Fruit fly (Drosophila melanogaster) whole organism, pupa: Measurements from ENCODE around the gene CG7420.

Experiments
- CG10348 ChIP-seq: fragments of 200-800 bp; sonication (Bioruptor generic); IDR thresholded peaks from 2 replicates; pipeline ENCODE4 v1.3.6; 2022; ENCODE audit warnings: missing biosample characterization, missing genetic modification characterization
- CG12605 ChIP-seq: fragments of 200-800 bp; sonication (Bioruptor generic); IDR thresholded peaks from 2 replicates; pipeline ENCODE4 v1.3.6; 2022; ENCODE audit warnings: missing biosample characterization, missing genetic modification characterization
- CG13204 ChIP-seq: fragments of 200-800 bp; sonication (Bioruptor generic); optimal IDR thresholded peaks from 2 replicates; lab custom pipeline; 2018; ENCODE audit warnings: missing biosample characterization, mild to moderate bottlenecking, missing genetic modification characterization, moderate library complexity
- CG14655 ChIP-seq: fragments of 200-800 bp; sonication (Bioruptor generic); optimal IDR thresholded peaks from 3 replicates; lab custom pipeline; 2017; ENCODE audit warnings: mild to moderate bottlenecking, missing biosample characterization, missing genetic modification reagents, missing genetic modification characterization
- CG15710 ChIP-seq: fragments of 200-800 bp; sonication (Bioruptor generic); optimal IDR thresholded peaks from 2 replicates; lab custom pipeline; 2018; ENCODE audit warnings: missing biosample characterization, mild to moderate bottlenecking, missing genetic modification characterization, moderate library complexity
- CG17806 ChIP-seq: fragments of 200-800 bp; sonication (Bioruptor generic); optimal IDR thresholded peaks from 2 replicates; lab custom pipeline; 2018; ENCODE audit warnings: missing biosample characterization, mild to moderate bottlenecking, missing genetic modification characterization, moderate library complexity
- CG32121 ChIP-seq: fragments of 200-800 bp; sonication (Bioruptor generic); IDR thresholded peaks from 2 replicates; pipeline ENCODE4 v1.3.6; 2022; ENCODE audit warnings: missing biosample characterization, missing genetic modification characterization
- CG34367 ChIP-seq: fragments of 200-800 bp; sonication (Bioruptor generic); optimal IDR thresholded peaks from 2 replicates; lab custom pipeline; 2018; ENCODE audit warnings: missing biosample characterization, mild to moderate bottlenecking, missing genetic modification characterization
- CG4496 ChIP-seq: fragments of 200-800 bp; sonication (Bioruptor generic); IDR thresholded peaks from 3 replicates; pipeline ENCODE4 v1.3.6; 2022; ENCODE audit warnings: missing biosample characterization, missing genetic modification characterization
- CG8159 ChIP-seq: fragments of 200-800 bp; sonication (Bioruptor generic); optimal IDR thresholded peaks from 3 replicates; lab custom pipeline; 2018; ENCODE audit warnings: missing biosample characterization, mild to moderate bottlenecking, missing genetic modification characterization, moderate library complexity
- CG8301 ChIP-seq: fragments of 200-800 bp; sonication (Bioruptor generic); optimal IDR thresholded peaks from 2 replicates; lab custom pipeline; 2018; ENCODE audit warnings: missing biosample characterization, mild to moderate bottlenecking, missing genetic modification characterization
- CG9948 ChIP-seq: fragments of 200-800 bp; sonication (Bioruptor generic); optimal IDR thresholded peaks from 2 replicates; lab custom pipeline; 2018; ENCODE audit warnings: missing biosample characterization, mild to moderate bottlenecking, missing genetic modification characterization, moderate library complexity
- D1 ChIP-seq: fragments of 200-800 bp; sonication (Bioruptor generic); optimal IDR thresholded peaks from 2 replicates; lab custom pipeline; 2018; ENCODE audit warnings: missing biosample characterization, mild to moderate bottlenecking, missing genetic modification characterization, moderate library complexity
- EcR ChIP-seq: fragments of 200-800 bp; sonication (Bioruptor generic); optimal IDR thresholded peaks from 3 replicates; lab custom pipeline; 2019; ENCODE audit warnings: missing biosample characterization, missing genetic modification characterization, mild to moderate bottlenecking, moderate library complexity, missing genetic modification reagents
- Ets98B ChIP-seq: fragments of 200-800 bp; sonication (Bioruptor generic); IDR thresholded peaks from 2 replicates; pipeline ENCODE4 v1.3.6; 2022; ENCODE audit warnings: missing biosample characterization, missing genetic modification characterization
- Pif1A ChIP-seq: fragments of 200-800 bp; sonication (Bioruptor generic); optimal IDR thresholded peaks from 3 replicates; lab custom pipeline; 2016; ENCODE audit warnings: missing biosample characterization, missing genetic modification characterization
- Pif1B ChIP-seq: fragments of 200-800 bp; sonication (Bioruptor generic); optimal IDR thresholded peaks from 3 replicates; lab custom pipeline; 2016; ENCODE audit warnings: missing biosample characterization, missing genetic modification characterization
- Snoo ChIP-seq: fragments of 200-800 bp; sonication (Bioruptor generic); optimal IDR thresholded peaks from 3 replicates; lab custom pipeline; 2017; ENCODE audit warnings: missing biosample characterization, mild to moderate bottlenecking, missing genetic modification characterization, inconsistent platforms
- fd96Ca ChIP-seq: fragments of 200-800 bp; sonication (Bioruptor generic); IDR thresholded peaks from 3 replicates; pipeline ENCODE4 v1.3.6; 2022; ENCODE audit warnings: missing biosample characterization, missing genetic modification characterization
- gl ChIP-seq: fragments of 200-800 bp; sonication (Bioruptor generic); optimal IDR thresholded peaks from 2 replicates; lab custom pipeline; 2018; ENCODE audit warnings: missing biosample characterization, mild to moderate bottlenecking, missing genetic modification characterization
- rn ChIP-seq: fragments of 200-800 bp; sonication (Bioruptor generic); IDR thresholded peaks from 2 replicates; pipeline ENCODE4 v1.3.6; 2022; ENCODE audit warnings: missing biosample characterization, missing genetic modification characterization

The CG7420 gene

dm6 chr2L:1460463-1461219 is 42.1 kb downstream of the CG7420 start:
- peak; percentile 23 for TF ChIP-seq CG13204
- TF ChIP-seq EcR (GFP tag; lab: Kevin White, UChicago), result no peak
- peak; percentile 51; the same call in 1 of the 3 replicates for TF ChIP-seq CG4496 (GFP tag; lab: Robert Waterston, UW)
- peak; percentile 65; the same call in 1 of the 2 replicates for TF ChIP-seq CG12605 (GFP tag; lab: Robert Waterston, UW)

DNA sequence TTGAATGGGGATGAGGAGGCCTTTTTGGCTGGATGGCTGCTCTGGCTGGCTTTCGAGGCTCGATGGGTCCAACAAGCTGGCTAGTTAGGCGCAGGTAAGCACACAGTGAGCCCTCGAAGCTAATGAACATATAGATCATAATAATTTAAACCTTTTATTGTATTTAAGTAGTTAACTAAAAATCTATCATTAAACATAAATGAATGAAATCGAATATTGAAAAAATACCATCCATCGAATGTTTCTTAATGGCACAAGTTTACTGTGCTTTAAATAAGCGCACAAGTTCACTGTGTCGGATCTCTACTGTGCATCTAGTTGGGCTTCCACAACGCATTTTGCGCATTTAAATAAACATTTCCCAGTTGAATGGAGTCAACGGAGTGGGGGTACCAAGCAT is 43.4 kb downstream of the CG7420 start:
- TF ChIP-seq EcR (GFP tag; lab: Kevin White, UChicago) (no peak), CG4496 (GFP tag; lab: Robert Waterston, UW) (peak; percentile 27; the same call in 1 of the 3 replicates), fd96Ca (GFP tag; lab: Robert Waterston, UW) (no peak), CG10348 (no peak), CG14655 (GFP tag; lab: Kevin White, UChicago) (peak; percentile 68), Pif1A (GFP tag; lab: Kevin White, UChicago) (peak; percentile 14), CG15710 (tag; lab: Kevin White, UChicago) (peak; percentile 62), CG8159 (tag; lab: Kevin White, UChicago) (peak; percentile 68), CG17806 (peak; percentile 65), CG8301 (tag; lab: Kevin White, UChicago) (peak; percentile 50), gl (tag; lab: Kevin White, UChicago) (no peak), CG13204 (no peak), CG12605 (GFP tag; lab: Robert Waterston, UW) (no peak), rn (GFP tag; lab: Robert Waterston, UW) (no peak), Pif1B (GFP tag; lab: Kevin White, UChicago) (peak; percentile 23), Snoo (tag; lab: Kevin White, UChicago) (no peak), CG9948 (tag; lab: Kevin White, UChicago) (peak; percentile 63), Ets98B (GFP tag; lab: Robert Waterston, UW) (no peak), D1 (tag; lab: Kevin White, UChicago) (no peak), CG32121 (GFP tag; lab: Robert Waterston, UW) (no peak), CG34367 (tag; lab: Kevin White, UChicago) (peak; percentile 46)
- TF ChIP-seq, all 21 proteins: peak for 10

dm6 chr2L:1458584-1459203 is 44.0 kb downstream of the CG7420 start:
- TF ChIP-seq fd96Ca (GFP tag; lab: Robert Waterston, UW) (peak; percentile 89), CG15710 (tag; lab: Kevin White, UChicago) (peak; percentile 67), CG13204 (peak; percentile 58), CG10348 (0 out of 2 replicates have a peak, but pooled peaks have one; percentile 25), CG32121 (GFP tag; lab: Robert Waterston, UW) (peak; percentile 85), gl (tag; lab: Kevin White, UChicago) (peak; percentile 67), Snoo (tag; lab: Kevin White, UChicago) (no peak), Pif1B (GFP tag; lab: Kevin White, UChicago) (peak; percentile 66), CG8301 (tag; lab: Kevin White, UChicago) (peak; percentile 71), CG8159 (tag; lab: Kevin White, UChicago) (peak; percentile 80), D1 (tag; lab: Kevin White, UChicago) (no peak), Ets98B (GFP tag; lab: Robert Waterston, UW) (peak; percentile 84), CG12605 (GFP tag; lab: Robert Waterston, UW) (peak; percentile 81), rn (GFP tag; lab: Robert Waterston, UW) (peak; percentile 63), Pif1A (GFP tag; lab: Kevin White, UChicago) (peak; percentile 68), CG14655 (GFP tag; lab: Kevin White, UChicago) (peak; percentile 76), CG4496 (GFP tag; lab: Robert Waterston, UW) (peak; percentile 90), CG17806 (peak; percentile 75), EcR (GFP tag; lab: Kevin White, UChicago) (no peak), CG9948 (tag; lab: Kevin White, UChicago) (peak; percentile 71), CG34367 (tag; lab: Kevin White, UChicago) (peak; percentile 75)

- peak; percentile 67 for TF ChIP-seq CG15710 (tag; lab: Kevin White, UChicago)
- TF ChIP-seq Snoo (tag; lab: Kevin White, UChicago), result no peak
- TF ChIP-seq gl (tag; lab: Kevin White, UChicago), result no peak
- peak; percentile 67 for TF ChIP-seq CG8159 (tag; lab: Kevin White, UChicago)
- TF ChIP-seq Pif1A (GFP tag; lab: Kevin White, UChicago), result peak; percentile 55
- no peak for TF ChIP-seq CG10348
- TF ChIP-seq CG12605 (GFP tag; lab: Robert Waterston, UW), result peak; percentile 62
- TF ChIP-seq CG34367 (tag; lab: Kevin White, UChicago), result peak; percentile 53
- no peak for TF ChIP-seq rn (GFP tag; lab: Robert Waterston, UW)
- no peak; the same call in 1 of the 2 replicates for TF ChIP-seq CG32121 (GFP tag; lab: Robert Waterston, UW)
- TF ChIP-seq EcR (GFP tag; lab: Kevin White, UChicago), result no peak
- TF ChIP-seq fd96Ca (GFP tag; lab: Robert Waterston, UW), result no peak
- peak; percentile 44 for TF ChIP-seq Ets98B (GFP tag; lab: Robert Waterston, UW)
- TF ChIP-seq Pif1B (GFP tag; lab: Kevin White, UChicago), result peak; percentile 3
- TF ChIP-seq CG14655 (GFP tag; lab: Kevin White, UChicago), result peak; percentile 70
- TF ChIP-seq D1 (tag; lab: Kevin White, UChicago), result peak; percentile 39
- TF ChIP-seq CG4496 (GFP tag; lab: Robert Waterston, UW), result peak; percentile 66
- TF ChIP-seq CG9948 (tag; lab: Kevin White, UChicago), result peak; percentile 68
- TF ChIP-seq CG8301 (tag; lab: Kevin White, UChicago), result peak; percentile 53
- TF ChIP-seq CG13204, result peak; percentile 8
- peak; percentile 51 for TF ChIP-seq CG17806
- TF ChIP-seq, all 21 proteins: peak for 14
Observed at dm6 chr2L:1456822-1457221, 45.9 kb downstream of the CG7420 start.
